Comparison of ENCODE assay signal across 1 fruit fly cellular context in genomic region chr2L:18504881-18505280, dm6.
A peak's percentile ranks its signal among the peaks of the same experiment; 100 is the strongest.
TF ChIP-seq lines count a peak whose summit lies in the region.

No protein-coding gene starts in this region.

TF ChIP-seq in whole organism, embryonic, 481 proteins besides CTCF, POLR2A, EP300 and RAD21 (continued from another document):
- peak; percentile 50 for TF ChIP-seq CG32772 (GFP tag; IDR thresholded peaks at IDR 0.05; lab: Robert Waterston, UW)
- peak; percentile 25 for TF ChIP-seq CG18599 (GFP tag; optimal IDR thresholded peaks at IDR 0.05; lab: Kevin White, UChicago)
- TF ChIP-seq Myb (GFP tag; optimal IDR thresholded peaks at IDR 0.05; lab: Kevin White, UChicago), result no peak
- TF ChIP-seq kah (GFP tag; optimal IDR thresholded peaks at IDR 0.05; lab: Kevin White, UChicago), result no peak
- peak; percentile 42 for TF ChIP-seq CG1602 (GFP tag; optimal IDR thresholded peaks at IDR 0.05; lab: Kevin White, UChicago)
- peak; percentile 28; the same call in 1 of the 2 replicates for TF ChIP-seq CG4730 (GFP tag; IDR thresholded peaks at IDR 0.05; lab: Robert Waterston, UW)
- TF ChIP-seq CG2120 (GFP tag; optimal IDR thresholded peaks at IDR 0.05; lab: Kevin White, UChicago), result peak; percentile 34
- no peak for TF ChIP-seq Rfx (GFP tag; IDR thresholded peaks at IDR 0.05; lab: Robert Waterston, UW)
- peak; percentile 20 for TF ChIP-seq CG2202 (tag; optimal IDR thresholded peaks at IDR 0.05; lab: Kevin White, UChicago)
- TF ChIP-seq CG15011 (GFP tag; optimal IDR thresholded peaks at IDR 0.05; lab: Kevin White, UChicago), result peak; percentile 3
- no peak for TF ChIP-seq CG14965 (GFP tag; optimal IDR thresholded peaks at IDR 0.05; lab: Kevin White, UChicago; ENCODE audit: borderline replicate concordance)
- TF ChIP-seq CG7987 (GFP tag; optimal IDR thresholded peaks at IDR 0.05; lab: Kevin White, UChicago), result no peak
- no peak for TF ChIP-seq h (optimal IDR thresholded peaks at IDR 0.05; lab: Kevin White, UChicago)
- TF ChIP-seq crc (GFP tag; optimal IDR thresholded peaks at IDR 0.05; lab: Kevin White, UChicago), result peak; percentile 1
- TF ChIP-seq ATbp (GFP tag; optimal IDR thresholded peaks at IDR 0.05; lab: Kevin White, UChicago), result peak; percentile 52
- TF ChIP-seq tio (GFP tag; optimal IDR thresholded peaks at IDR 0.05; lab: Kevin White, UChicago), result peak; percentile 57
- TF ChIP-seq E2f2 (GFP tag; IDR thresholded peaks at IDR 0.05; lab: Robert Waterston, UW), result 0 out of 2 replicates have a peak, but pooled peaks have one; percentile 26
- peak; percentile 3 for TF ChIP-seq run (tag; optimal IDR thresholded peaks at IDR 0.05; lab: Kevin White, UChicago)
- peak; percentile 23 for TF ChIP-seq NC2β (GFP tag; optimal IDR thresholded peaks at IDR 0.05; lab: Kevin White, UChicago)
- peak; percentile 58 for TF ChIP-seq grau (tag; optimal IDR thresholded peaks at IDR 0.05; lab: Kevin White, UChicago)
- TF ChIP-seq CG43689 (GFP tag; IDR thresholded peaks at IDR 0.05; lab: Robert Waterston, UW), result no peak
- TF ChIP-seq CG30403 (GFP tag; optimal IDR thresholded peaks at IDR 0.05; lab: Kevin White, UChicago), result peak; percentile 46
- TF ChIP-seq cato (GFP tag; optimal IDR thresholded peaks at IDR 0.05; lab: Kevin White, UChicago; ENCODE audit: borderline replicate concordance), result peak; percentile 14
- TF ChIP-seq luna (GFP tag; optimal IDR thresholded peaks at IDR 0.05; lab: Kevin White, UChicago), result no peak
- TF ChIP-seq CG17829 (tag; optimal IDR thresholded peaks at IDR 0.05; lab: Kevin White, UChicago), result peak; percentile 65
- no peak for TF ChIP-seq CG31365 (tag; optimal IDR thresholded peaks at IDR 0.05; lab: Kevin White, UChicago)
- peak in 1 of 2 experiments; percentile 38 for TF ChIP-seq Eip74EF (GFP tag; optimal IDR thresholded peaks at IDR 0.05; lab: Kevin White, UChicago)
- TF ChIP-seq so (GFP tag; IDR thresholded peaks at IDR 0.05; lab: Robert Waterston, UW), result 0 out of 3 replicates have a peak, but pooled peaks have one; percentile 22
- no peak for TF ChIP-seq Aef1 (GFP tag; IDR thresholded peaks at IDR 0.05; lab: Robert Waterston, UW)
- no peak for TF ChIP-seq toy (GFP tag; IDR thresholded peaks at IDR 0.05; lab: Robert Waterston, UW)
- no peak for TF ChIP-seq ro (GFP tag; IDR thresholded peaks at IDR 0.05; lab: Robert Waterston, UW)
- 0 out of 2 replicates have a peak, but pooled peaks have one; percentile 38 for TF ChIP-seq chm (GFP tag; IDR thresholded peaks at IDR 0.05; lab: Robert Waterston, UW)
- TF ChIP-seq CG12236 (GFP tag; optimal IDR thresholded peaks at IDR 0.05; lab: Kevin White, UChicago), result peak; percentile 54
- TF ChIP-seq Med (GFP tag; lab: Kevin White, UChicago), result peak; percentile 82
- peak; percentile 50 to 63 for TF ChIP-seq chif (GFP tag; optimal IDR thresholded peaks at IDR 0.05; lab: Kevin White, UChicago)
- TF ChIP-seq CG7839 (tag; optimal IDR thresholded peaks at IDR 0.05; lab: Kevin White, UChicago), result peak; percentile 62
- peak; percentile 49 for TF ChIP-seq CG16863 (GFP tag; optimal IDR thresholded peaks at IDR 0.05; lab: Kevin White, UChicago)
- TF ChIP-seq CG17568 (GFP tag; optimal IDR thresholded peaks at IDR 0.05; lab: Kevin White, UChicago), result peak; percentile 5
- TF ChIP-seq knrl (GFP tag; IDR thresholded peaks at IDR 0.05; lab: Robert Waterston, UW; ENCODE audit: partially characterized antibody), result no peak
- TF ChIP-seq CG8924 (tag; optimal IDR thresholded peaks at IDR 0.05; lab: Kevin White, UChicago), result peak; percentile 63
- no peak for TF ChIP-seq Abd-B (GFP tag; optimal IDR thresholded peaks at IDR 0.05; lab: Kevin White, UChicago)
- peak; percentile 49 for TF ChIP-seq peb (GFP tag; IDR thresholded peaks at IDR 0.05; lab: Robert Waterston, UW)
- TF ChIP-seq CG12104 (GFP tag; optimal IDR thresholded peaks at IDR 0.05; lab: Kevin White, UChicago), result no peak
- TF ChIP-seq CG42726 (GFP tag; IDR thresholded peaks at IDR 0.05; lab: Robert Waterston, UW; ENCODE audit: partially characterized antibody), result no peak
- no peak for TF ChIP-seq gro (GFP tag; optimal IDR thresholded peaks at IDR 0.05; lab: Kevin White, UChicago)
- no peak; the same call in 1 of the 2 replicates for TF ChIP-seq danr (GFP tag; IDR thresholded peaks at IDR 0.05; lab: Robert Waterston, UW)
- TF ChIP-seq dm (GFP tag; optimal IDR thresholded peaks at IDR 0.05; lab: Kevin White, UChicago), result peak; percentile 53
- TF ChIP-seq zf30C (GFP tag; optimal IDR thresholded peaks at IDR 0.05; lab: Kevin White, UChicago), result peak; percentile 67
- peak; percentile 65 for TF ChIP-seq chn (GFP tag; optimal IDR thresholded peaks at IDR 0.05; lab: Kevin White, UChicago)
- peak; percentile 49; the same call in 1 of the 3 replicates for TF ChIP-seq CG14050 (GFP tag; IDR thresholded peaks at IDR 0.05; lab: Robert Waterston, UW)
- no peak for TF ChIP-seq CG11696 (GFP tag; IDR thresholded peaks at IDR 0.05; lab: Robert Waterston, UW)
- TF ChIP-seq cad (GFP tag; optimal IDR thresholded peaks at IDR 0.05; lab: Kevin White, UChicago), result no peak
- TF ChIP-seq tgo (GFP tag; IDR thresholded peaks at IDR 0.05; lab: Robert Waterston, UW), result peak; percentile 51; the same call in 2 of the 3 replicates
- peak; percentile 51 for TF ChIP-seq pnt (GFP tag; optimal IDR thresholded peaks at IDR 0.05; lab: Kevin White, UChicago)
- peak; percentile 28 for TF ChIP-seq CG7556 (GFP tag; optimal IDR thresholded peaks at IDR 0.05; lab: Kevin White, UChicago)
- TF ChIP-seq dysf (GFP tag; IDR thresholded peaks at IDR 0.05; lab: Robert Waterston, UW), result peak; percentile 44; the same call in 1 of the 3 replicates
- peak; percentile 53; the same call in 1 of the 2 replicates for TF ChIP-seq CG10366 (GFP tag; IDR thresholded peaks at IDR 0.05; lab: Robert Waterston, UW)
- TF ChIP-seq oc (tag; optimal IDR thresholded peaks at IDR 0.05; lab: Kevin White, UChicago), result peak; percentile 2
- TF ChIP-seq CG7357 (GFP tag; IDR thresholded peaks at IDR 0.05; lab: Robert Waterston, UW), result 0 out of 3 replicates have a peak, but pooled peaks have one; percentile 27
- TF ChIP-seq eyg (GFP tag; optimal IDR thresholded peaks at IDR 0.05; lab: Kevin White, UChicago), result no peak
- TF ChIP-seq CG5245 (GFP tag; optimal IDR thresholded peaks at IDR 0.05; lab: Kevin White, UChicago), result peak; percentile 2
- TF ChIP-seq ems (GFP tag; optimal IDR thresholded peaks at IDR 0.05; lab: Kevin White, UChicago), result no peak
- TF ChIP-seq ssp (GFP tag; IDR thresholded peaks at IDR 0.05; lab: Robert Waterston, UW), result no peak
- TF ChIP-seq dan (GFP tag; IDR thresholded peaks at IDR 0.05; lab: Robert Waterston, UW), result peak; percentile 42; the same call in 1 of the 2 replicates
- TF ChIP-seq caup (GFP tag; optimal IDR thresholded peaks at IDR 0.05; lab: Kevin White, UChicago; ENCODE audit: severe bottlenecking), result no peak
- TF ChIP-seq CG34422 (GFP tag; IDR thresholded peaks at IDR 0.05; lab: Robert Waterston, UW), result peak; percentile 60; the same call in 2 of the 3 replicates
- TF ChIP-seq CG6689 (GFP tag; IDR thresholded peaks at IDR 0.05; lab: Robert Waterston, UW), result peak; percentile 60
- no peak for TF ChIP-seq CG11723 (GFP tag; optimal IDR thresholded peaks at IDR 0.05; lab: Kevin White, UChicago)
- no peak for TF ChIP-seq sc (optimal IDR thresholded peaks at IDR 0.05; lab: Kevin White, UChicago)
- peak; percentile 53 for TF ChIP-seq sc (GFP tag; optimal IDR thresholded peaks at IDR 0.05; lab: Kevin White, UChicago)
- peak; percentile 56 for TF ChIP-seq CG15696 (tag; optimal IDR thresholded peaks at IDR 0.05; lab: Kevin White, UChicago)
- TF ChIP-seq onecut (GFP tag; IDR thresholded peaks at IDR 0.05; lab: Robert Waterston, UW), result 0 out of 2 replicates have a peak, but pooled peaks have one; percentile 16
- TF ChIP-seq az2 (GFP tag; optimal IDR thresholded peaks at IDR 0.05; lab: Kevin White, UChicago), result peak; percentile 51
- TF ChIP-seq CG3065 (GFP tag; optimal IDR thresholded peaks at IDR 0.05; lab: Kevin White, UChicago), result no peak
- TF ChIP-seq NfI (GFP tag; optimal IDR thresholded peaks at IDR 0.05; lab: Kevin White, UChicago), result peak; percentile 4
- peak; percentile 61 for TF ChIP-seq CG14441 (GFP tag; IDR thresholded peaks at IDR 0.05; lab: Robert Waterston, UW)
- peak; percentile 69 for TF ChIP-seq CG9727 (GFP tag; optimal IDR thresholded peaks at IDR 0.05; lab: Kevin White, UChicago)
- no peak for TF ChIP-seq CG9932 (GFP tag; IDR thresholded peaks at IDR 0.05; lab: Robert Waterston, UW)
- TF ChIP-seq Taf1 (GFP tag; IDR thresholded peaks at IDR 0.05; lab: Robert Waterston, UW), result no peak
- no peak for TF ChIP-seq Doc3 (GFP tag; IDR thresholded peaks at IDR 0.05; lab: Robert Waterston, UW; ENCODE audit: partially characterized antibody)
- TF ChIP-seq CG1024 (GFP tag; IDR thresholded peaks at IDR 0.05; lab: Robert Waterston, UW), result 0 out of 2 replicates have a peak, but pooled peaks have one; percentile 25
- TF ChIP-seq CG10267 (tag; optimal IDR thresholded peaks at IDR 0.05; lab: Kevin White, UChicago), result peak; percentile 49
- peak; percentile 47; the same call in 1 of the 2 replicates for TF ChIP-seq CG31441 (GFP tag; IDR thresholded peaks at IDR 0.05; lab: Robert Waterston, UW)
- TF ChIP-seq gcm (GFP tag; optimal IDR thresholded peaks at IDR 0.05; lab: Kevin White, UChicago), result peak; percentile 46
- TF ChIP-seq Gug (GFP tag; IDR thresholded peaks at IDR 0.05; lab: Robert Waterston, UW), result peak; percentile 27; the same call in 1 of the 4 replicates
- no peak for TF ChIP-seq unc-4 (GFP tag; IDR thresholded peaks at IDR 0.05; lab: Robert Waterston, UW; ENCODE audit: partially characterized antibody)
- TF ChIP-seq Ptx1 (GFP tag; IDR thresholded peaks at IDR 0.05; lab: Robert Waterston, UW), result peak; percentile 53; the same call in 1 of the 2 replicates
- no peak for TF ChIP-seq D (optimal IDR thresholded peaks at IDR 0.05; lab: Kevin White, UChicago)
- TF ChIP-seq D (GFP tag; optimal IDR thresholded peaks at IDR 0.05; lab: Kevin White, UChicago), result peak; percentile 52
- peak; percentile 25 for TF ChIP-seq en (GFP tag; optimal IDR thresholded peaks at IDR 0.05; lab: Kevin White, UChicago)
- TF ChIP-seq CG2712 (tag; optimal IDR thresholded peaks at IDR 0.05; lab: Kevin White, UChicago), result peak; percentile 80
- TF ChIP-seq CG13424 (tag; optimal IDR thresholded peaks at IDR 0.05; lab: Kevin White, UChicago), result peak; percentile 55
